Worm (Caenorhabditis elegans): ENCODE data around the gene C13A2.5.
A peak's percentile ranks its signal among the peaks of the same experiment; 100 is the strongest.

C13A2.5 gene

ce11 chrV:7239471-7239870 lies 36.1 kb upstream of the C13A2.5 start, which contains the start of gene C05C8.1:
Gene C05C8.1, plus strand, starts transcription at chrV:7239771.
- TF ChIP-seq ceh-82 (tag; optimal IDR thresholded peaks at IDR 0.05), result no peak
- TF ChIP-seq hpl-2 (GFP tag; optimal IDR thresholded peaks at IDR 0.05), result no peak
- TF ChIP-seq pax-3 (tag; optimal IDR thresholded peaks at IDR 0.05), result no peak
- no peak for TF ChIP-seq ama-1 (optimal IDR thresholded peaks at IDR 0.05)
- TF ChIP-seq unc-98 (GFP tag; IDR thresholded peaks at IDR 0.05), result no peak
- TF ChIP-seq mep-1 (tag; optimal IDR thresholded peaks at IDR 0.05), result no peak
- TF ChIP-seq lir-3 (tag; optimal IDR thresholded peaks at IDR 0.05; ENCODE audit: poor library complexity), result no peak
- no peak for TF ChIP-seq nhr-90 (tag; optimal IDR thresholded peaks at IDR 0.05; ENCODE audit: poor library complexity)

ce11 chrV:7246951-7247350 lies 28.6 kb upstream of the C13A2.5 start, which contains the start of gene C05C8.7:
Gene C05C8.7, minus strand, starts transcription at chrV:7247050.
- TF ChIP-seq nhr-85 (tag), result no peak
- TF ChIP-seq blmp-1 (tag; optimal IDR thresholded peaks at IDR 0.05), result peak; percentile 92

- no peak for TF ChIP-seq F16B12.6 (tag; optimal IDR thresholded peaks at IDR 0.05)
- no peak for TF ChIP-seq nhr-12 (tag; optimal IDR thresholded peaks at IDR 0.05)
- TF ChIP-seq unc-130 (tag; optimal IDR thresholded peaks at IDR 0.05), result no peak
- TF ChIP-seq nhr-85 (tag), result peak; percentile 58
- no peak for TF ChIP-seq C16A3.4 (tag; optimal IDR thresholded peaks at IDR 0.05)
- TF ChIP-seq nhr-47 (tag; optimal IDR thresholded peaks at IDR 0.05), result no peak
- TF ChIP-seq mdl-1 (tag; optimal IDR thresholded peaks at IDR 0.05), result no peak
- no peak for TF ChIP-seq efl-3 (GFP tag; optimal IDR thresholded peaks at IDR 0.05)
- no peak for TF ChIP-seq vab-15 (tag; optimal IDR thresholded peaks at IDR 0.05)
- no peak for TF ChIP-seq aly-2 (tag; optimal IDR thresholded peaks at IDR 0.05)
- no peak for TF ChIP-seq unc-62 (GFP tag; optimal IDR thresholded peaks at IDR 0.05)
- no peak for TF ChIP-seq ceh-63 (GFP tag; optimal IDR thresholded peaks at IDR 0.05)
- TF ChIP-seq elt-3 (tag; optimal IDR thresholded peaks at IDR 0.05), result peak in 1 of 6 experiments; percentile 48
Observed at ce11 chrV:7248227-7248953, 27.2 kb upstream of the C13A2.5 start.

ce11 chrV:7255095-7255494 lies 20.5 kb upstream of the C13A2.5 start, which contains the start of gene C05C8.8:
Gene C05C8.8, minus strand, starts transcription at chrV:7255195.
- no peak for TF ChIP-seq F16B12.6 (tag; optimal IDR thresholded peaks at IDR 0.05)
- TF ChIP-seq nhr-20 (tag; optimal IDR thresholded peaks at IDR 0.05), result no peak

- TF ChIP-seq nhr-20 (tag; optimal IDR thresholded peaks at IDR 0.05) (no peak), aha-1 (tag; optimal IDR thresholded peaks at IDR 0.05) (no peak), fkh-10 (GFP tag; optimal IDR thresholded peaks at IDR 0.05) (no peak), mdl-1 (tag; optimal IDR thresholded peaks at IDR 0.05) (no peak), fos-1 (tag; optimal IDR thresholded peaks at IDR 0.05) (no peak), nhr-90 (tag; optimal IDR thresholded peaks at IDR 0.05; ENCODE audit: poor library complexity) (no peak), F16B12.6 (tag; optimal IDR thresholded peaks at IDR 0.05) (no peak), ztf-4 (tag; optimal IDR thresholded peaks at IDR 0.05) (no peak), xbp-1 (tag; optimal IDR thresholded peaks at IDR 0.05) (no peak), nhr-11 (tag; optimal IDR thresholded peaks at IDR 0.05) (no peak), zag-1 (tag; optimal IDR thresholded peaks at IDR 0.05) (no peak), vab-15 (tag; optimal IDR thresholded peaks at IDR 0.05) (no peak), ces-1 (GFP tag; optimal IDR thresholded peaks at IDR 0.05) (no peak), efl-3 (GFP tag; optimal IDR thresholded peaks at IDR 0.05) (no peak), lir-3 (tag; optimal IDR thresholded peaks at IDR 0.05; ENCODE audit: poor library complexity) (no peak), fkh-4 (tag; optimal IDR thresholded peaks at IDR 0.05; ENCODE audit: borderline replicate concordance) (no peak), ama-1 (optimal IDR thresholded peaks at IDR 0.05) (no peak), unc-86 (tag; optimal IDR thresholded peaks at IDR 0.05) (no peak), mab-9 (GFP tag; IDR thresholded peaks at IDR 0.05) (no peak)
Observed at ce11 chrV:7258965-7259364, 16.6 kb upstream of the C13A2.5 start, which contains the start of gene C13A2.12. Gene C13A2.12, plus strand, starts transcription at chrV:7259265.

All from whole organism, L1 larva.